Worm (Caenorhabditis elegans) whole organism, young adult: Measurements from ENCODE around the gene ins-11.

Experiments used
- C17E4.6 ChIP-seq: fragments of 200-800 bp; sonication (Bioruptor generic); IDR thresholded peaks from 2 replicates; pipeline ENCODE4 v1.3.6; 2022; ENCODE audit warnings: missing genetic modification reagents, missing genetic modification characterization, missing compliant biosample characterization
- F10E7.11 ChIP-seq: sonication (generic microtip); optimal IDR thresholded peaks from 2 replicates; lab custom pipeline; 2017; ENCODE audit warnings: mild to moderate bottlenecking, missing genetic modification characterization, moderate library complexity, missing compliant biosample characterization
- F22D6.2 ChIP-seq: sonication (generic microtip); optimal IDR thresholded peaks from 2 replicates; lab custom pipeline; 2016; ENCODE audit warnings: mild to moderate bottlenecking, missing genetic modification characterization, missing compliant biosample characterization
- F39B2.1 ChIP-seq: fragments of 200-800 bp; sonication (Bioruptor generic); IDR thresholded peaks from 2 replicates; pipeline ENCODE4 v1.3.6; 2022; ENCODE audit warnings: missing genetic modification reagents, missing genetic modification characterization, missing compliant biosample characterization
- F49E8.2 ChIP-seq: sonication (generic microtip); optimal IDR thresholded peaks from 3 replicates; lab custom pipeline; 2017; ENCODE audit warnings: missing genetic modification characterization, mild to moderate bottlenecking, missing compliant biosample characterization, antibody characterized with exemption, moderate library complexity; ENCODE audit not compliant: insufficient read depth
- F52B5.7 ChIP-seq: sonication (generic microtip); optimal IDR thresholded peaks from 2 replicates; lab custom pipeline; 2016; ENCODE audit warnings: mild to moderate bottlenecking, missing genetic modification characterization, missing compliant biosample characterization
- Y53F4B.3 ChIP-seq: fragments of 200-800 bp; sonication (Bioruptor generic); IDR thresholded peaks from 2 replicates; pipeline ENCODE4 v1.3.6; 2022; ENCODE audit warnings: missing genetic modification reagents, missing genetic modification characterization, missing compliant biosample characterization
- Y56A3A.18 ChIP-seq: fragments of 200-800 bp; sonication (Bioruptor generic); IDR thresholded peaks from 2 replicates; pipeline ENCODE4 v1.3.6; 2022; ENCODE audit warnings: missing genetic modification reagents, missing genetic modification characterization, missing compliant biosample characterization
- Y67H2A.10 ChIP-seq: fragments of 200-800 bp; sonication (Bioruptor generic); conservative IDR thresholded peaks from 2 replicates; pipeline ENCODE4 v1.3.6; 2022; ENCODE audit warnings: missing genetic modification reagents, missing genetic modification characterization, missing compliant biosample characterization
- Y79H2A.3 ChIP-seq: fragments of 200-800 bp; sonication (Bioruptor generic); conservative IDR thresholded peaks from 2 replicates; pipeline ENCODE4 v1.3.6; 2022; ENCODE audit warnings: missing genetic modification reagents, missing genetic modification characterization, missing compliant biosample characterization
- ama-1 ChIP-seq, 3 experiments: fragments of 150-350 bp in 1 of 3; sonication (generic microtip) in 2 of 3; optimal IDR thresholded peaks; 2 replicates each; lab custom pipeline; 2014 to 2018; ENCODE audit warnings: missing biosample characterization in 2 of 3, missing genetic modification characterization in 2 of 3, missing genetic modification reagents in 2 of 3
- attf-3 ChIP-seq: fragments of 200-800 bp; sonication (Bioruptor generic); conservative IDR thresholded peaks from 2 replicates; pipeline ENCODE4 v1.3.6; 2022; ENCODE audit warnings: missing genetic modification reagents, missing genetic modification characterization, missing compliant biosample characterization
- ccch-3 ChIP-seq: fragments of 200-800 bp; sonication (Bioruptor generic); optimal IDR thresholded peaks from 2 replicates; lab custom pipeline; 2018; ENCODE audit warnings: mild to moderate bottlenecking, missing genetic modification characterization, missing compliant biosample characterization
- cebp-2 ChIP-seq: fragments of 200-800 bp; sonication (Bioruptor generic); IDR thresholded peaks from 2 replicates; pipeline ENCODE4 v1.3.6; 2022; ENCODE audit warnings: missing genetic modification characterization, missing compliant biosample characterization
- ceh-100 ChIP-seq: fragments of 200-800 bp; sonication (Bioruptor generic); IDR thresholded peaks from 2 replicates; pipeline ENCODE4 v1.3.6; 2022; ENCODE audit warnings: missing genetic modification reagents, missing genetic modification characterization, missing compliant biosample characterization
- ceh-27 ChIP-seq: fragments of 200-800 bp; sonication (Bioruptor generic); optimal IDR thresholded peaks from 2 replicates; lab custom pipeline; 2018; ENCODE audit warnings: mild to moderate bottlenecking, missing genetic modification characterization, moderate library complexity, missing compliant biosample characterization
- ceh-40 ChIP-seq: fragments of 200-800 bp; sonication (Bioruptor generic); IDR thresholded peaks from 2 replicates; pipeline ENCODE4 v1.3.6; 2022; ENCODE audit warnings: missing genetic modification characterization, missing compliant biosample characterization
- ceh-58 ChIP-seq: fragments of 200-800 bp; sonication (Bioruptor generic); IDR thresholded peaks from 2 replicates; pipeline ENCODE4 v1.3.6; 2022; ENCODE audit warnings: missing genetic modification characterization, missing compliant biosample characterization
- ceh-91 ChIP-seq: fragments of 200-800 bp; sonication (Bioruptor generic); IDR thresholded peaks from 2 replicates; pipeline ENCODE4 v1.3.6; 2022; ENCODE audit warnings: missing genetic modification reagents, missing genetic modification characterization, missing compliant biosample characterization
- dpff-1 ChIP-seq: sonication (generic microtip); optimal IDR thresholded peaks from 2 replicates; lab custom pipeline; 2017; ENCODE audit warnings: mild to moderate bottlenecking, missing genetic modification characterization, missing compliant biosample characterization
- dpl-1 ChIP-seq: fragments of 150-350 bp; optimal IDR thresholded peaks from 2 replicates; lab custom pipeline; 2014; ENCODE audit warnings: missing biosample characterization, missing genetic modification reagents, missing genetic modification characterization
- efl-1 ChIP-seq: fragments of 150-350 bp; optimal IDR thresholded peaks from 2 replicates; lab custom pipeline; 2014; ENCODE audit warnings: missing biosample characterization, missing genetic modification reagents, missing genetic modification characterization
- ets-4 ChIP-seq: fragments of 200-800 bp; sonication (Bioruptor generic); optimal IDR thresholded peaks from 2 replicates; lab custom pipeline; 2018; ENCODE audit warnings: mild to moderate bottlenecking, missing genetic modification characterization, missing compliant biosample characterization
- hlh-26 ChIP-seq: fragments of 200-800 bp; sonication (Bioruptor generic); conservative IDR thresholded peaks from 2 replicates; pipeline ENCODE4 v1.3.6; 2022; ENCODE audit warnings: missing genetic modification reagents, missing genetic modification characterization, missing compliant biosample characterization
- hrde-1 ChIP-seq: sonication (generic microtip); optimal IDR thresholded peaks from 2 replicates; lab custom pipeline; 2016; ENCODE audit warnings: missing genetic modification characterization, mild to moderate bottlenecking, missing compliant biosample characterization, moderate library complexity, missing genotype, missing genetic modification reagents, borderline replicate concordance
- hsf-1 ChIP-seq: fragments of 200-800 bp; sonication (Bioruptor generic); IDR thresholded peaks from 2 replicates; pipeline ENCODE4 v1.3.6; 2022; ENCODE audit warnings: missing genetic modification reagents, missing genetic modification characterization, missing compliant biosample characterization
- let-526 ChIP-seq: fragments of 200-800 bp; sonication (Bioruptor generic); IDR thresholded peaks from 2 replicates; pipeline ENCODE4 v1.3.6; 2022; ENCODE audit warnings: missing genetic modification reagents, missing genetic modification characterization, missing compliant biosample characterization
- lsl-1 ChIP-seq: fragments of 200-800 bp; sonication (Bioruptor generic); optimal IDR thresholded peaks from 2 replicates; lab custom pipeline; 2018; ENCODE audit warnings: mild to moderate bottlenecking, missing genetic modification characterization, moderate library complexity, missing compliant biosample characterization
- madf-6 ChIP-seq: fragments of 200-800 bp; sonication (Bioruptor generic); IDR thresholded peaks from 2 replicates; pipeline ENCODE4 v1.3.6; 2022; ENCODE audit warnings: missing genetic modification reagents, missing genetic modification characterization, missing compliant biosample characterization
- madf-8 ChIP-seq: fragments of 200-800 bp; sonication (Bioruptor generic); conservative IDR thresholded peaks from 2 replicates; pipeline ENCODE4 v1.3.6; 2022; ENCODE audit warnings: missing genetic modification reagents, missing genetic modification characterization, missing compliant biosample characterization
- mcd-1 ChIP-seq: fragments of 200-800 bp; sonication (Bioruptor generic); IDR thresholded peaks from 2 replicates; pipeline ENCODE4 v1.3.6; 2022; ENCODE audit warnings: missing genetic modification reagents, missing genetic modification characterization, missing compliant biosample characterization
- nfya-1 ChIP-seq: sonication (generic microtip); optimal IDR thresholded peaks from 2 replicates; lab custom pipeline; 2017; ENCODE audit warnings: antibody characterized with exemption, missing compliant biosample characterization, missing genetic modification characterization, borderline replicate concordance; ENCODE audit not compliant: insufficient read depth
- nhr-120 ChIP-seq: fragments of 200-800 bp; sonication (Bioruptor generic); IDR thresholded peaks from 2 replicates; pipeline ENCODE4 v1.3.6; 2022; ENCODE audit warnings: missing genetic modification characterization, missing compliant biosample characterization
- nhr-179 ChIP-seq: sonication (generic microtip); optimal IDR thresholded peaks from 2 replicates; lab custom pipeline; 2016; ENCODE audit warnings: mild to moderate bottlenecking, missing genetic modification characterization, missing compliant biosample characterization
- pbrm-1 ChIP-seq: fragments of 200-800 bp; sonication (Bioruptor generic); IDR thresholded peaks from 2 replicates; pipeline ENCODE4 v1.3.6; 2022; ENCODE audit warnings: missing genetic modification reagents, missing genetic modification characterization, missing compliant biosample characterization
- rcor-1 ChIP-seq: fragments of 200-800 bp; sonication (Bioruptor generic); IDR thresholded peaks from 2 replicates; pipeline ENCODE4 v1.3.6; 2022; ENCODE audit warnings: missing genetic modification reagents, missing genetic modification characterization, missing compliant biosample characterization
- rec-8 ChIP-seq, 2 experiments: sonication (generic microtip); optimal IDR thresholded peaks; 2 replicates each; lab custom pipeline; 2016; ENCODE audit warnings: mild to moderate bottlenecking in 2 of 2, missing genetic modification characterization in 2 of 2, missing genetic modification reagents in 2 of 2, missing genotype in 2 of 2, missing biosample characterization in 1 of 2, missing compliant biosample characterization in 1 of 2, moderate library complexity in 1 of 2
- snpc-1.1 ChIP-seq: sonication (generic microtip); optimal IDR thresholded peaks from 2 replicates; lab custom pipeline; 2017; ENCODE audit warnings: missing genetic modification characterization, mild to moderate bottlenecking, missing compliant biosample characterization, antibody characterized with exemption, moderate library complexity, missing genotype, missing genetic modification reagents; ENCODE audit not compliant: insufficient read depth
- snpc-1.3 ChIP-seq: sonication (generic microtip); optimal IDR thresholded peaks from 2 replicates; lab custom pipeline; 2017; ENCODE audit warnings: missing genetic modification characterization, mild to moderate bottlenecking, missing compliant biosample characterization, antibody characterized with exemption, moderate library complexity, missing genotype, missing genetic modification reagents; ENCODE audit not compliant: insufficient read depth
- snpc-3.4 ChIP-seq: sonication (generic microtip); optimal IDR thresholded peaks from 2 replicates; lab custom pipeline; 2017; ENCODE audit warnings: missing genetic modification characterization, mild to moderate bottlenecking, missing compliant biosample characterization, antibody characterized with exemption, moderate library complexity, missing genotype, missing genetic modification reagents
- unc-130 ChIP-seq: sonication (generic microtip); optimal IDR thresholded peaks from 2 replicates; lab custom pipeline; 2016; ENCODE audit warnings: missing genetic modification reagents, missing genetic modification characterization, missing compliant biosample characterization
- zim-3 ChIP-seq: sonication (generic microtip); optimal IDR thresholded peaks from 2 replicates; lab custom pipeline; 2017; ENCODE audit warnings: mild to moderate bottlenecking, missing genetic modification characterization, moderate library complexity, missing compliant biosample characterization
- ztf-22 ChIP-seq: fragments of 200-800 bp; sonication (Bioruptor generic); optimal IDR thresholded peaks from 2 replicates; lab custom pipeline; 2018; ENCODE audit warnings: mild to moderate bottlenecking, missing genetic modification characterization, moderate library complexity, missing compliant biosample characterization
- ztf-28 ChIP-seq: fragments of 200-800 bp; sonication (Bioruptor generic); IDR thresholded peaks from 2 replicates; pipeline ENCODE4 v1.3.6; 2022; ENCODE audit warnings: missing genetic modification reagents, missing genetic modification characterization, missing compliant biosample characterization
- ztf-6 ChIP-seq: fragments of 200-800 bp; sonication (Bioruptor generic); IDR thresholded peaks from 2 replicates; pipeline ENCODE4 v1.3.6; 2022; ENCODE audit warnings: missing genetic modification reagents, missing genetic modification characterization, missing compliant biosample characterization

ins-11 gene

DNA sequence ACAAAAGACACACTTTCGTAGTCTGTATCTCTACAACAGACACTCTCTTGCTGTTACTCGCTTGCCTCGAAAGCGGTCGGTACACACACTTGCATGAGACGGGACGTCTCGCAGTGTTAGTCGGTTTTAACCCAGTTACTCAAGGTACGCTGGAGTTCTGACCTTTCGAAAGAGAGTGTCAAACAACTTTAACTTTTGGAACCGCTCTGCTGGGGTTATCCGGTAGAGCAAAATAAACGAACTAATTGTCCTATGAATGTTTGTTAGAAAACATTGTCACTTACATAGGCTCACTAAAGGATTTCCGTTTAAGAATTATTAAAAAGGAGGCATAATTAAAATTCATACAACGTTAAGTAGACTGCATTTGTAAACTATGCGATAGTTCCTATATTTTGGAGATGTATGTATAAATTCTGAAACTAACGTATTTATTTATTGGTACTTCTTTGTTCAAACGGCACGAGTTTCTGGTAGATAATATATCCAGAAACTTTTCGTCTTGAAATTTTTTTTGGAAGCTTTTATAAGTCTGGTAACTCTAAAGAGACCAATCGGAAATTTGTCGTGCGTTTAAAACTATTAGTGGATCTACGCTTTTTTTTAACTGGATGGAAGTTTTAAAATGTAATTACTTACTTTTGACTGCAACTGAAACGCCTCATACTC, 12.9 kb upstream of the ins-11 start (continued):
- peak; percentile 86 for TF ChIP-seq ztf-22
- peak; percentile 98 for TF ChIP-seq ceh-27
- TF ChIP-seq dpff-1 (tag; lab: Kevin White, UChicago): peak; percentile 97
- peak; percentile 55 for TF ChIP-seq lsl-1 (GFP tag; lab: Kevin White, UChicago)
- peak; percentile 59 for TF ChIP-seq F49E8.2
- peak; percentile 68; the same call in 1 of the 2 replicates for TF ChIP-seq Y79H2A.3 (GFP tag; lab: Robert Waterston, UW)
- peak; percentile 93 for TF ChIP-seq snpc-3.4 (tag; lab: Kevin White, UChicago)
- TF ChIP-seq rec-8 (tag; optimal IDR thresholded peaks at IDR 0.05; lab: Kevin White, UChicago): peak; percentile 69 to 72
- TF ChIP-seq pbrm-1 (GFP tag; lab: Robert Waterston, UW): peak; percentile 99
- peak; percentile 95 for TF ChIP-seq mcd-1 (GFP tag; lab: Robert Waterston, UW)
- TF ChIP-seq ztf-28: peak; percentile 63; the same call in 1 of the 2 replicates
- peak; percentile 84 for TF ChIP-seq F22D6.2
- peak; percentile 89 for TF ChIP-seq ets-4 (GFP tag; lab: Kevin White, UChicago)
- TF ChIP-seq hlh-26 (GFP tag; lab: Robert Waterston, UW): no peak
- TF ChIP-seq ccch-3 (GFP tag; lab: Kevin White, UChicago): peak; percentile 81
- TF ChIP-seq ceh-40 (GFP tag; lab: Robert Waterston, UW): 0 out of 2 replicates have a peak, but pooled peaks have one; percentile 79
- TF ChIP-seq nhr-179 (tag; lab: Kevin White, UChicago): peak; percentile 54
- no peak for TF ChIP-seq nfya-1
- TF ChIP-seq hrde-1: peak; percentile 80
- TF ChIP-seq rcor-1: peak; percentile 92
- TF ChIP-seq F52B5.7: peak; percentile 96
- peak; percentile 100 for TF ChIP-seq ama-1 (optimal IDR thresholded peaks at IDR 0.05; lab: Kevin White, UChicago)
- peak; percentile 85 to 93 for TF ChIP-seq ama-1 (GFP tag; optimal IDR thresholded peaks at IDR 0.05; lab: Kevin White, UChicago)
- TF ChIP-seq nhr-120: 0 out of 2 replicates have a peak, but pooled peaks have one; percentile 35
- peak; percentile 85 for TF ChIP-seq C17E4.6
- TF ChIP-seq ceh-58 (GFP tag; lab: Robert Waterston, UW): 0 out of 2 replicates have a peak, but pooled peaks have one; percentile 12
- TF ChIP-seq unc-130 (GFP tag; lab: Kevin White, UChicago): peak; percentile 72
- TF ChIP-seq hsf-1 (GFP tag; lab: Robert Waterston, UW): peak; percentile 67
- peak; percentile 8; the same call in 1 of the 2 replicates for TF ChIP-seq F39B2.1 (GFP tag; lab: Robert Waterston, UW)
- TF ChIP-seq madf-6: peak; percentile 85
- TF ChIP-seq Y53F4B.3 (GFP tag; lab: Robert Waterston, UW): no peak
- TF ChIP-seq ceh-91 (GFP tag; lab: Robert Waterston, UW): peak; percentile 48; the same call in 1 of the 2 replicates
- peak; percentile 84 for TF ChIP-seq ceh-100 (GFP tag; lab: Robert Waterston, UW)
- TF ChIP-seq zim-3 (tag; lab: Kevin White, UChicago): peak; percentile 91
- peak; percentile 95 for TF ChIP-seq F10E7.11 (tag; lab: Kevin White, UChicago)
- TF ChIP-seq attf-3 (GFP tag; lab: Robert Waterston, UW): peak; percentile 81
- TF ChIP-seq Y56A3A.18 (GFP tag; lab: Robert Waterston, UW): peak; percentile 91
- peak; percentile 47 for TF ChIP-seq efl-1 (GFP tag; lab: Kevin White, UChicago)
- TF ChIP-seq madf-8 (GFP tag; lab: Robert Waterston, UW): peak; percentile 49
- peak; percentile 95 for TF ChIP-seq snpc-1.1 (tag; lab: Kevin White, UChicago)
- peak; percentile 77 for TF ChIP-seq snpc-1.3 (tag; lab: Kevin White, UChicago)
- peak; percentile 53 for TF ChIP-seq dpl-1 (GFP tag; lab: Kevin White, UChicago)
- peak; percentile 83; the same call in 1 of the 2 replicates for TF ChIP-seq cebp-2 (GFP tag; lab: Robert Waterston, UW)
- TF ChIP-seq ztf-6 (GFP tag; lab: Robert Waterston, UW): 0 out of 2 replicates have a peak, but pooled peaks have one; percentile 44
- TF ChIP-seq let-526 (GFP tag; lab: Robert Waterston, UW): peak; percentile 94
- peak; percentile 73 for TF ChIP-seq Y67H2A.10 (GFP tag; lab: Robert Waterston, UW)
